Fruit fly (Drosophila melanogaster): ENCODE results near the gene sNPF.

The sNPF gene

DNA sequence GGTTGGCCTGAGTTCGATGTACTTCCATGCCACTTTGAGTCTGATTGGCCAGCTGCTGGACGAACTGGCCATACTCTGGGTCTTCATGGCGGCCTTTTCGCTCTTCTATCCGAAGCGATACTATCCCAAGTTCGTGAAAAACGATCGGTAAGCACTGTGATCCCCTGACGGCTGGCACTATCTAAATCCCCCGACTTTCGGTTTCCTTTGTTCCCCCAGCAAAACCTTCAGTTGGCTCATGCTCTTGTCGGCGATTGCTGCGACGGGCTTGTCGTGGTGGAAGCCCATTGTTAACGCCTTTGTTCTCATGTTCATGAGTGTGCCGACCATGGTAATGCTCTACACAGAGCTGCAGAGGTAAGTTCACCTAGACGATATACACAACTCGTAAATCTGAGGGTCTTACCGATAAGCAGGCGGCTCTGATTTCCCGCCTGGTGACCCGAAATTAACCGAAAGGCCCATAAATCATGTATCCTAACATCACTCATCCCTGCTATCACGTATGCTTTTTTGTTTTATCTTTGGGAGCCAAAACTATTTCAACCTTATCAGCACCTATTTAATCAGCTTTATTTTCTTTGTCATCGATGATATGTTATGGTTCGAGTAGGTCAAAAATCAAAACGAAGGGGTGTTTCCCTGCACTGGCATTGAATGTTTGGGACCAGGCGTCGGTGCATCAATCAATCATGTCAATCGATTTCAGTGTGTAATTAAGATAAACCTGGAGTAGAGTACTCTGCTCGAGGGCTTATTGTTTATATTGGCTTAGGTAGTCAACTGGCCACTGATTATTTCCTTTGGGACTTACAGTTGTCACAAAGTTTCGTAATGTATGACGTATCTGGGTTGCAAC lies 41.7 kb downstream of the sNPF start (continued):
- TF ChIP-seq zen (tag; optimal IDR thresholded peaks at IDR 0.05) (no peak), CG7745 (tag; optimal IDR thresholded peaks at IDR 0.05) (peak; percentile 49), CG7839 (tag; optimal IDR thresholded peaks at IDR 0.05) (no peak), exex (tag; optimal IDR thresholded peaks at IDR 0.05) (peak; percentile 74), D19A (tag; optimal IDR thresholded peaks at IDR 0.05) (peak; percentile 83)

DNA sequence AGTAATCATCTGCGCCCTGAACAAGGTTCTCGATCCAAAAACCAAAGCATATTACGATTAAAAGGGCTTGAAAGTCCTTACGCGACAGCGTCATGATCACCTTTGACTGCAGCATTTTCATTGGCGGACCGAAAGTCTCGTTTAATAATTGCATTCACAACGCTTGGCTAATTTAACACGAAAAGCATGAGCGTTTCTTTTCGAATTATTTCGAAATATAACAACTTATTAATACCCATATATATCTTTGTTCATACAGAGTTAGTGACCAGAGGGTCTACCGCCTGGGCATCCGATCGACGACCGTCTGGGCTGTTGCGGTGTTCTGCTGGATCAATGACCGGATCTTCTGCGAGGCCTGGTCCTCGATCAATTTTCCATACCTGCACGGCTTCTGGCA lies 44.4 kb downstream of the sNPF start, which contains the start of gene CG10730:
Gene CG10730, minus strand, starts transcription at position 101 of the 400 bp plus-strand sequence.
- TF ChIP-seq Dip2 (GFP tag; IDR thresholded peaks at IDR 0.05) (no peak), gcm (GFP tag; optimal IDR thresholded peaks at IDR 0.05) (no peak), Med (GFP tag) (peak; percentile 18), Six4 (GFP tag; optimal IDR thresholded peaks at IDR 0.05) (no peak), NFAT (GFP tag; IDR thresholded peaks at IDR 0.05) (no peak)

DNA sequence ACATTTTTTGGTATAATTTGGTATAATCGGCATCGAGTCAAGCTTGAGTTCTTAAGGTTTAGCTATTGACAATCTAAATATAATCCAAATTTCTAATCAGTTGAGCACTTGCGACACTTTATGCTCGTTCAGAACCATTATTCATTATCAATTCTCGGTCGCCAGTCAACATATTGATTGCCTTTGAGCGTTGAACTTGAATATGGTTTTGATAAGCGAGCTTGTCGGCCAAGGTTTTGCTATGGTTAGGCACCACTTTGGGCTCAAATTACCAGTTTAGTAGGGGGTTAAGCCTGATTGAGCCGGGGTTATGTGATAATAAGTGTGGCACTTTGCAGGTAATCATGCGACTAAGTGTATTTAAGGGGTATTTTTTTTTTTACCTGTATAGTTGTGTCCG lies 46.7 kb downstream of the sNPF start:
- TF ChIP-seq sug (tag; optimal IDR thresholded peaks at IDR 0.05) = peak; percentile 59
- TF ChIP-seq mirr (GFP tag; optimal IDR thresholded peaks at IDR 0.05) = peak; percentile 75
- TF ChIP-seq ftz-f1 (GFP tag; optimal IDR thresholded peaks at IDR 0.05) = peak; percentile 42
- TF ChIP-seq CG2199 (GFP tag; IDR thresholded peaks at IDR 0.05) = 0 out of 3 replicates have a peak, but pooled peaks have one; percentile 8
- no peak for TF ChIP-seq CG8765 (GFP tag; IDR thresholded peaks at IDR 0.05)
- TF ChIP-seq CG8388 (GFP tag; optimal IDR thresholded peaks at IDR 0.05) = no peak
- TF ChIP-seq exex (tag; optimal IDR thresholded peaks at IDR 0.05) = peak; percentile 53
- peak; percentile 62 for TF ChIP-seq CG34376 (GFP tag; optimal IDR thresholded peaks at IDR 0.05)
- peak in 1 of 2 experiments; percentile 3 for TF ChIP-seq Pdp1 (GFP tag; optimal IDR thresholded peaks at IDR 0.05)

DNA sequence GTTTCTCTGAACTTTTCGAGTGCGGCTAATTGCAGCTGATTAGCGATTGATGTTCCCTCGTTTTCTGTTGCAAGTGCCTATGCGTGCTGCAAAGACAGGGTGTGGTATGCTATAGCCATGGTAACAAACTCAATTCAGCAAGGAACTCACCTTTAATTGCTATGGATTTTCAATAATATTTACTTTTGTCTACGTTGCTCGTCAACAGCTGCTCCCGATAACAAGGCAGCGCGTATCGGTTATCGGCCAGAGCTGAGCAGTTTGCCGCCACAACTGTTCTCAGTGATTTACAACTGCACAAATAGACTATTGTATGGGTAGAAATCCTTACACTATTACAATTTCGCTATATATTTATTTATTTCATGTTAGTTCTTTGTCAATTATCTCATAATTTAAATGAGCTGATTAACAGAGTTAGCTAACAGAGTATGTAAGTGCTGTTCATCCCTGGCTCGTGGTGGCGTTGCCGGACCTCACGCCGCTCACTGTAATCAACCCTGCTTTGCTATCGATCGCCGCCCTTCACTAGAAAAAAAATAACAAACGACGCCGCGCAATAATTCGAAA lies 47.6 kb downstream of the sNPF start, which contains the start of the genes pr and neb:
Gene pr, minus strand, starts transcription at position 225 of the 570 bp plus-strand sequence.
Gene neb, plus strand, starts transcription at position 524 of the 570 bp plus-strand sequence.
- TF ChIP-seq fru (optimal IDR thresholded peaks at IDR 0.05) = no peak
- TF ChIP-seq jing (GFP tag; optimal IDR thresholded peaks at IDR 0.05) = no peak
- TF ChIP-seq CG10321 (GFP tag; IDR thresholded peaks at IDR 0.05) = peak; percentile 9; the same call in 1 of the 2 replicates
- no peak for TF ChIP-seq CG16779 (GFP tag; IDR thresholded peaks at IDR 0.05)
- TF ChIP-seq H2.0 (GFP tag; IDR thresholded peaks at IDR 0.05) = peak; percentile 48
- no peak for TF ChIP-seq CG15011 (GFP tag; optimal IDR thresholded peaks at IDR 0.05)
- peak; percentile 52 for TF ChIP-seq NfI (GFP tag; optimal IDR thresholded peaks at IDR 0.05)
- TF ChIP-seq CG13775 (GFP tag; optimal IDR thresholded peaks at IDR 0.05) = peak; percentile 47
- TF ChIP-seq Ssrp (tag; optimal IDR thresholded peaks at IDR 0.05) = peak; percentile 37
- no peak for TF ChIP-seq CG13296 (GFP tag; optimal IDR thresholded peaks at IDR 0.05)
- TF ChIP-seq HmgZ (tag; optimal IDR thresholded peaks at IDR 0.05) = peak; percentile 49
- TF ChIP-seq ERR (GFP tag; optimal IDR thresholded peaks at IDR 0.05) = peak; percentile 45
- TF ChIP-seq CG12219 (GFP tag; optimal IDR thresholded peaks at IDR 0.05) = no peak
- no peak for TF ChIP-seq cg (GFP tag; optimal IDR thresholded peaks at IDR 0.05)
- TF ChIP-seq CG33557 (GFP tag; optimal IDR thresholded peaks at IDR 0.05) = peak; percentile 46
- peak; percentile 24 for TF ChIP-seq Dip3 (GFP tag; optimal IDR thresholded peaks at IDR 0.05)
- peak; percentile 24 for TF ChIP-seq CG30431 (GFP tag; optimal IDR thresholded peaks at IDR 0.05)
- TF ChIP-seq yki (optimal IDR thresholded peaks at IDR 0.05) = no peak
- TF ChIP-seq vnd (GFP tag; IDR thresholded peaks at IDR 0.05; ENCODE audit: partially characterized antibody) = no peak
- TF ChIP-seq lmd (GFP tag; IDR thresholded peaks at IDR 0.05) = peak; percentile 74
- TF ChIP-seq CG3726 (GFP tag; IDR thresholded peaks at IDR 0.05) = no peak
- TF ChIP-seq stc (GFP tag; IDR thresholded peaks at IDR 0.05) = no peak
- TF ChIP-seq Med (GFP tag) = peak; percentile 89
- TF ChIP-seq gcm (GFP tag; optimal IDR thresholded peaks at IDR 0.05) = peak; percentile 36
- no peak for TF ChIP-seq CG7963 (GFP tag; IDR thresholded peaks at IDR 0.05; ENCODE audit: partially characterized antibody)
- peak; percentile 62 for TF ChIP-seq Mad (GFP tag; optimal IDR thresholded peaks at IDR 0.05)
- TF ChIP-seq CG17568 (GFP tag; optimal IDR thresholded peaks at IDR 0.05) = no peak
- no peak for TF ChIP-seq btn (GFP tag; optimal IDR thresholded peaks at IDR 0.05)

Measured in whole organism, embryonic.